Worm (Caenorhabditis elegans) whole organism, L4 larva: ENCODE data around the gene srx-66.

Experiments used
- D1046.2 ChIP-seq: fragments of 200-800 bp; sonication (Bioruptor generic); IDR thresholded peaks from 2 replicates; pipeline ENCODE4 v1.3.6; 2022; ENCODE audit warnings: missing genetic modification characterization, missing compliant biosample characterization
- F26F4.8 ChIP-seq: fragments of 200-800 bp; sonication (Bioruptor generic); conservative IDR thresholded peaks from 2 replicates; pipeline ENCODE4 v1.3.6; 2022; ENCODE audit warnings: missing genetic modification characterization, missing compliant biosample characterization
- F37D6.2 ChIP-seq: sonication (generic microtip); optimal IDR thresholded peaks from 2 replicates; lab custom pipeline; 2016; ENCODE audit warnings: mild to moderate bottlenecking, missing genetic modification characterization, missing compliant biosample characterization
- T20F7.1 ChIP-seq: fragments of 200-800 bp; sonication (Bioruptor generic); optimal IDR thresholded peaks from 2 replicates; lab custom pipeline; 2018; ENCODE audit warnings: mild to moderate bottlenecking, missing genetic modification characterization, missing compliant biosample characterization
- Y105C5A.15 ChIP-seq: fragments of 200-800 bp; sonication (Bioruptor generic); IDR thresholded peaks from 2 replicates; pipeline ENCODE4 v1.3.6; 2022; ENCODE audit warnings: missing genetic modification characterization, missing compliant biosample characterization
- ZK546.5 ChIP-seq, 2 experiments: sonication (generic microtip); optimal IDR thresholded peaks; 2 replicates each; lab custom pipeline; 2017; ENCODE audit warnings: missing biosample characterization in 2 of 2, missing genetic modification characterization in 2 of 2
- aha-1 ChIP-seq: fragments of 150-350 bp; peaks from one replicate; lab custom pipeline; 2014; ENCODE audit warnings: missing biosample characterization, missing genetic modification characterization
- attf-4 ChIP-seq: sonication (generic microtip); optimal IDR thresholded peaks from 3 replicates; lab custom pipeline; 2017; ENCODE audit warnings: missing biosample characterization, missing genetic modification characterization
- ceh-20 ChIP-seq: fragments of 200-800 bp; sonication (Bioruptor generic); IDR thresholded peaks from 2 replicates; pipeline ENCODE4 v1.3.6; 2022; ENCODE audit warnings: missing genetic modification reagents, missing genetic modification characterization, missing compliant biosample characterization
- ceh-32 ChIP-seq: sonication (generic microtip); optimal IDR thresholded peaks from 2 replicates; lab custom pipeline; 2016; ENCODE audit warnings: mild to moderate bottlenecking, missing genetic modification characterization, missing compliant biosample characterization; ENCODE audit not compliant: poor library complexity
- ceh-82 ChIP-seq: sonication (generic microtip); optimal IDR thresholded peaks from 2 replicates; lab custom pipeline; 2017; ENCODE audit warnings: missing biosample characterization, missing genetic modification characterization
- daf-12 ChIP-seq: fragments of 150-350 bp; optimal IDR thresholded peaks from 2 replicates; lab custom pipeline; 2014; ENCODE audit warnings: missing biosample characterization, missing genetic modification reagents, missing genetic modification characterization
- daf-16 ChIP-seq, 3 experiments: sonication (generic microtip); optimal IDR thresholded peaks; 2 replicates each; lab custom pipeline; 2016 to 2017; ENCODE audit warnings: missing genetic modification characterization in 3 of 3, missing genetic modification reagents in 3 of 3, mild to moderate bottlenecking in 2 of 3, missing compliant biosample characterization in 2 of 3, missing biosample characterization in 1 of 3, moderate library complexity in 1 of 3
- dmd-6 ChIP-seq: fragments of 200-800 bp; sonication (Bioruptor generic); IDR thresholded peaks from 2 replicates; pipeline ENCODE4 v1.3.6; 2022; ENCODE audit warnings: missing genetic modification reagents, missing genetic modification characterization, missing compliant biosample characterization
- dmd-8 ChIP-seq: fragments of 200-800 bp; sonication (Bioruptor generic); IDR thresholded peaks from 2 replicates; pipeline ENCODE4 v1.3.6; 2022; ENCODE audit warnings: missing genetic modification characterization, missing compliant biosample characterization
- dve-1 ChIP-seq: sonication (generic microtip); optimal IDR thresholded peaks from 2 replicates; lab custom pipeline; 2017; ENCODE audit warnings: antibody characterized with exemption, mild to moderate bottlenecking, missing genetic modification characterization, missing compliant biosample characterization; ENCODE audit not compliant: insufficient read depth
- gei-8 ChIP-seq: fragments of 200-800 bp; sonication (Bioruptor generic); optimal IDR thresholded peaks from 2 replicates; lab custom pipeline; 2018; ENCODE audit warnings: mild to moderate bottlenecking, missing genetic modification characterization, missing compliant biosample characterization
- hif-1 ChIP-seq, 2 experiments: sonication (generic microtip); optimal IDR thresholded peaks; 2 replicates each; lab custom pipeline; 2016 to 2017; ENCODE audit warnings: missing compliant biosample characterization in 2 of 2, missing genetic modification characterization in 2 of 2, missing genetic modification reagents in 2 of 2, missing genotype in 2 of 2, mild to moderate bottlenecking in 1 of 2
- hlh-11 ChIP-seq: fragments of 200-800 bp; sonication (Bioruptor generic); optimal IDR thresholded peaks from 2 replicates; lab custom pipeline; 2018; ENCODE audit warnings: mild to moderate bottlenecking, missing genetic modification characterization, missing compliant biosample characterization
- lin-1 ChIP-seq: fragments of 200-800 bp; sonication (Bioruptor generic); IDR thresholded peaks from 2 replicates; pipeline ENCODE4 v1.3.6; 2022; ENCODE audit warnings: missing genetic modification reagents, missing genetic modification characterization, missing compliant biosample characterization
- lin-15B ChIP-seq: fragments of 150-350 bp; sonication (generic microtip); optimal IDR thresholded peaks from 3 replicates; lab custom pipeline; 2014; ENCODE audit warnings: missing biosample characterization, missing genetic modification characterization
- lin-29 ChIP-seq: fragments of 200-800 bp; sonication (Bioruptor generic); IDR thresholded peaks from 2 replicates; pipeline ENCODE4 v1.3.6; 2022; ENCODE audit warnings: missing genetic modification reagents, missing genetic modification characterization, missing compliant biosample characterization
- lin-39 ChIP-seq: fragments of 150-350 bp; optimal IDR thresholded peaks from 2 replicates; lab custom pipeline; 2014; ENCODE audit warnings: missing biosample characterization, missing genetic modification reagents, missing genetic modification characterization
- lsy-2 ChIP-seq, 2 experiments: fragments of 150-350 bp in 1 of 2; sonication (generic microtip) in 1 of 2; optimal IDR thresholded peaks; 2 replicates each; lab custom pipeline; 2014 to 2017; ENCODE audit warnings: missing biosample characterization in 2 of 2, missing genetic modification characterization in 2 of 2
- mdt-29 ChIP-seq: fragments of 200-800 bp; sonication (Bioruptor generic); IDR thresholded peaks from 2 replicates; pipeline ENCODE4 v1.3.6; 2022; ENCODE audit warnings: missing genetic modification reagents, missing genetic modification characterization, missing compliant biosample characterization
- mep-1 ChIP-seq: fragments of 150-350 bp; sonication (generic microtip); optimal IDR thresholded peaks from 3 replicates; lab custom pipeline; 2014; ENCODE audit warnings: missing biosample characterization, missing genetic modification characterization
- mes-2 ChIP-seq: sonication (generic microtip); optimal IDR thresholded peaks from 2 replicates; lab custom pipeline; 2016; ENCODE audit warnings: missing genotype, mild to moderate bottlenecking, missing genetic modification characterization, missing compliant biosample characterization; ENCODE audit not compliant: poor library complexity, severe bottlenecking
- mxl-2 ChIP-seq: fragments of 200-800 bp; sonication (Bioruptor generic); conservative IDR thresholded peaks from 2 replicates; pipeline ENCODE4 v1.3.6; 2022; ENCODE audit warnings: missing genetic modification reagents, missing genetic modification characterization, missing compliant biosample characterization
- nhr-11 ChIP-seq: fragments of 150-350 bp; optimal IDR thresholded peaks from 2 replicates; lab custom pipeline; 2014; ENCODE audit warnings: missing biosample characterization, missing genetic modification characterization
- nhr-42 ChIP-seq: fragments of 200-800 bp; sonication (Bioruptor generic); IDR thresholded peaks from 2 replicates; pipeline ENCODE4 v1.3.6; 2022; ENCODE audit warnings: missing genetic modification characterization, missing compliant biosample characterization
- nhr-48 ChIP-seq: sonication (generic microtip); optimal IDR thresholded peaks from 2 replicates; lab custom pipeline; 2016; ENCODE audit warnings: mild to moderate bottlenecking, missing genetic modification characterization, missing compliant biosample characterization
- pha-4 ChIP-seq, 2 experiments: fragments of 150-350 bp in 1 of 2; fragments of 200-800 bp in 1 of 2; sonication (Bioruptor generic) in 1 of 2; IDR thresholded peaks in 1 of 2; optimal IDR thresholded peaks in 1 of 2; 2 replicates each; pipeline versions ENCODE4 v1.3.6 to Lab custom; 2014 to 2022; ENCODE audit warnings: missing genetic modification characterization in 2 of 2, missing genetic modification reagents in 2 of 2, missing biosample characterization in 1 of 2, missing compliant biosample characterization in 1 of 2
- set-16 ChIP-seq: fragments of 200-800 bp; sonication (Bioruptor generic); IDR thresholded peaks from 2 replicates; pipeline ENCODE4 v1.3.6; 2022; ENCODE audit warnings: missing genetic modification reagents, missing genetic modification characterization, missing compliant biosample characterization
- snpc-1.2 ChIP-seq: fragments of 200-800 bp; sonication (Bioruptor generic); IDR thresholded peaks from 2 replicates; pipeline ENCODE4 v1.3.6; 2022; ENCODE audit warnings: missing genetic modification reagents, missing genetic modification characterization, missing compliant biosample characterization
- spr-1 ChIP-seq: sonication (generic microtip); optimal IDR thresholded peaks from 2 replicates; lab custom pipeline; 2016; ENCODE audit warnings: mild to moderate bottlenecking, missing genetic modification characterization, missing compliant biosample characterization
- unc-130 ChIP-seq: sonication (generic microtip); optimal IDR thresholded peaks from 2 replicates; lab custom pipeline; 2016; ENCODE audit warnings: missing genetic modification reagents, missing genetic modification characterization, missing compliant biosample characterization
- unc-39 ChIP-seq: sonication (generic microtip); optimal IDR thresholded peaks from 2 replicates; lab custom pipeline; 2017; ENCODE audit warnings: missing biosample characterization, missing genetic modification characterization
- zag-1 ChIP-seq: fragments of 150-350 bp; optimal IDR thresholded peaks from 2 replicates; lab custom pipeline; 2014; ENCODE audit warnings: missing biosample characterization, missing genetic modification characterization
- zip-11 ChIP-seq: fragments of 200-800 bp; sonication (Bioruptor generic); IDR thresholded peaks from 2 replicates; pipeline ENCODE4 v1.3.6; 2022; ENCODE audit warnings: missing genetic modification characterization, missing compliant biosample characterization
- zip-2 ChIP-seq: fragments of 150-350 bp; optimal IDR thresholded peaks from 2 replicates; lab custom pipeline; 2014; ENCODE audit warnings: missing biosample characterization, missing genetic modification characterization

Gene srx-66

DNA sequence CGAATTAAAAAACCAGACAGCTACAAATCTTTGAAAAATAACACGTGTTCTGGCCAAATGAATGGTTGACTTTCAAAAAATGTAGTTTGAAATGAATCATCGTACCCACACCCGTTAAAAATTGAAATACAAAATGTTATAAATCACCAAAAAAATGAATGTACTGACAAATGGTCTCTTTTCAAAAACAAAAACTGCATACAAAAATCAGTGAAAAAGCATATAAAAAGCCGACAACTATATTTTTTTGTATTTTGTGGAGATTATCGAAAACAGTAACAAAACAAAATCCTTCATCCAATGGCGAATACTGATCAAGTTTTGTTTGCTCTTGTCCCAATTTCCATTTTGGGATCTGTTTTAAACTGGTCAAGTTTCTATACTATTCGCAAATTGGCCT is at the start of gene srx-66:
Gene srx-66 (plus strand): TSS at position 301 of the 400 bp plus-strand sequence.
- TF ChIP-seq ceh-20 (GFP tag; lab: Robert Waterston, UW) (no peak), hlh-11 (tag; lab: Kevin White, UChicago) (no peak), lsy-2 (tag; optimal IDR thresholded peaks at IDR 0.05; lab: Kevin White, UChicago) (no peak), F37D6.2 (no peak), zip-2 (no peak), ceh-82 (tag; lab: Kevin White, UChicago) (no peak), lin-39 (tag; lab: Kevin White, UChicago) (no peak)

DNA sequence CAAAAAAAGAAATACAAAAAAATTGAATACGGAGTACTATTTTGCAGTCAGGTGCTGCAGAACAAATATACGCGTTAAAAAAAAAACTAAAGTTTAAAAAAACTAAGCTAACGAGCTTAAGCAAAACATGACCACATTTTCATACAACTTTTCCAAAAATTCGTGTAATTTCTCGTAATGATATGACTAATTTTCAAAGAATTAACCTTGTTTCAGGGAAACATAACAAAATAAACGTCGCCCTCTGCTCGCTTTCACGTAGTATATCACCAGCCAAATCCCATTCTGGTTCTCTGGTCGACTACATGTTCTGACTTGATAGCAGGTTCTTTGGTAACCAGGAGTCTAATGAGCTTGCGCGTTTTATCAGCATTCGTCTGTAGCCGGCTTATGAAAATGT is 49.0 kb upstream of the srx-66 start:
- TF ChIP-seq nhr-11 (tag; lab: Kevin White, UChicago) (peak; percentile 87), lsy-2 (tag; optimal IDR thresholded peaks at IDR 0.05; lab: Kevin White, UChicago) (peak in 1 of 2 experiments; percentile 1), aha-1 (tag; lab: Kevin White, UChicago) (peak; percentile 59), pha-4 (GFP tag; IDR thresholded peaks at IDR 0.05; lab: Robert Waterston, UW) (no peak), pha-4 (tag; optimal IDR thresholded peaks at IDR 0.05; lab: Kevin White, UChicago) (no peak)

DNA sequence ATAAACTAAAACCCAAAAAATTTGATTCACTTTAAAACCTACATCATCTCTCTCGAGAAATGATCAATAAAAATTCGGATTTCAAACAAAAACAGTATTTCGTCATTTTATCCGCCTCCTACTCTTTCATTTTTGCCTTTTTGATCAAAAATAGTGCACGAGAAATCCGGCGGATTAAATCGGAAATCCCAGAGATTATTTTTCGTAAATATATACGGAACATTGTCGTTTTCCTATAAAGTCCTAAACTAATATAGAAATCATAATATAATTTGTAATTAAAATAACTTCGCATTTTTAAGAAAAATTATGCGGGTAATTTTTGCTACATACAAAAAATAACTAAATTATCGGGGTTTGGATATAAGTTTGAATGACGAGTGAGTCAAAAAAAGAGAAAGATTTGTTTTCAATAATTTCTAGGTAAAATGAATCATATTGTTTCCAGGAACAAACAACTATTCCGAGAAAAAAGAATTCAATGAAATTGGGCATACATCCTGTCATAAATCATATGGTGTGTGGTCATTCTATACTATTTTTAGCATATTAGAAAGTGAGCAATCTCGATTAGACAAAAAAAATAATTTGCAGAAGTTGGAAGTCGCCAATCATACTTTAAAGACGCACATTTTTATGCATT is 45.2 kb upstream of the srx-66 start, which contains the start of gene nhr-158:
Gene nhr-158 (minus strand): TSS at position 51 of the 643 bp plus-strand sequence.
- TF ChIP-seq lin-29 (GFP tag; lab: Robert Waterston, UW) (no peak), attf-4 (tag; lab: Kevin White, UChicago) (no peak), lin-1 (GFP tag; lab: Robert Waterston, UW) (no peak), mep-1 (tag; lab: Kevin White, UChicago) (no peak), set-16 (GFP tag; lab: Robert Waterston, UW) (no peak), nhr-48 (tag; lab: Kevin White, UChicago) (peak; percentile 13), zip-11 (no peak), F26F4.8 (GFP tag; lab: Robert Waterston, UW) (no peak), Y105C5A.15 (GFP tag; lab: Robert Waterston, UW) (no peak), hlh-11 (tag; lab: Kevin White, UChicago) (no peak), F37D6.2 (peak; percentile 8), D1046.2 (GFP tag; lab: Robert Waterston, UW) (no peak), daf-12 (tag; lab: Kevin White, UChicago) (no peak), dmd-8 (no peak), zag-1 (tag; lab: Kevin White, UChicago) (no peak), nhr-42 (no peak), zip-2 (no peak), unc-130 (GFP tag; lab: Kevin White, UChicago) (no peak), snpc-1.2 (GFP tag; lab: Robert Waterston, UW) (no peak), hif-1 (tag; optimal IDR thresholded peaks at IDR 0.05; lab: Kevin White, UChicago) (no peak), dmd-6 (GFP tag; lab: Robert Waterston, UW) (no peak), mes-2 (tag; lab: Kevin White, UChicago) (no peak), nhr-11 (tag; lab: Kevin White, UChicago) (peak; percentile 6), mdt-29 (GFP tag; lab: Robert Waterston, UW) (no peak), aha-1 (tag; lab: Kevin White, UChicago) (peak; percentile 42)

DNA sequence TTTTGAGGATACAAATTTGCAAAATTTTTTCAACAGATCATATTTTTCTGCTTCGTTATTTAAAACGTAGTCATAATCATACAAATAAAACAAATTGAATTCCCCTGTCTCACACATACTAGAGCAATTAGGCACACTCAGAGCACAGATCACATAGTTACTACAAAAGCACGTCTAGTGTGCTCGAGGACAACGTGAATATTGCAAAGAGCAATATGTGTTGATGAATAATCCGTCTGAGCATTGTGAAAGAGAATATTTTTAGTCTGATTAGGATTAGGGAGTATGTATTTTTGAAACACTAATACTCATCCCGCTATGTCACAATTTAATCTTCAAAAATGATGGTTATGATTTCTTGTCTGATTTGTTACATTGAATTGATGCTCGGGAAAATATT is 42.1 kb upstream of the srx-66 start:
- no peak for TF ChIP-seq daf-16 (GFP tag; optimal IDR thresholded peaks at IDR 0.05; lab: Kevin White, UChicago)
- TF ChIP-seq daf-16 (tag; optimal IDR thresholded peaks at IDR 0.05; lab: Kevin White, UChicago): no peak
- no peak for TF ChIP-seq mxl-2 (GFP tag; lab: Robert Waterston, UW)
- no peak for TF ChIP-seq T20F7.1 (GFP tag; lab: Kevin White, UChicago)
- no peak for TF ChIP-seq gei-8 (GFP tag; lab: Kevin White, UChicago)
- no peak for TF ChIP-seq ZK546.5 (tag; optimal IDR thresholded peaks at IDR 0.05; lab: Kevin White, UChicago)
- no peak for TF ChIP-seq spr-1 (tag; lab: Kevin White, UChicago)
- no peak for TF ChIP-seq mep-1 (tag; lab: Kevin White, UChicago)
- no peak for TF ChIP-seq F37D6.2
- TF ChIP-seq mdt-29 (GFP tag; lab: Robert Waterston, UW): no peak
- no peak for TF ChIP-seq ceh-82 (tag; lab: Kevin White, UChicago)
- TF ChIP-seq dve-1 (tag; lab: Kevin White, UChicago): no peak
- TF ChIP-seq lin-29 (GFP tag; lab: Robert Waterston, UW): no peak
- TF ChIP-seq snpc-1.2 (GFP tag; lab: Robert Waterston, UW): no peak
- no peak for TF ChIP-seq lin-15B (tag; lab: Kevin White, UChicago)
- no peak for TF ChIP-seq unc-39 (tag; lab: Kevin White, UChicago)
- TF ChIP-seq ceh-32 (tag; lab: Kevin White, UChicago): no peak
